Worm (Caenorhabditis elegans) whole organism, L2 larva: ENCODE results near the gene Y17D7C.1.

Source experiments
- C34F6.9 ChIP-seq: fragments of 150-350 bp; optimal IDR thresholded peaks from 2 replicates; lab custom pipeline; 2014; ENCODE audit warnings: missing biosample characterization, missing genetic modification characterization
- R02D3.7 ChIP-seq: fragments of 150-350 bp; optimal IDR thresholded peaks from 2 replicates; lab custom pipeline; 2014; ENCODE audit warnings: missing biosample characterization, missing genetic modification characterization
- alr-1 ChIP-seq: fragments of 150-350 bp; optimal IDR thresholded peaks from 2 replicates; lab custom pipeline; 2014; ENCODE audit warnings: missing biosample characterization, missing genetic modification characterization
- blmp-1 ChIP-seq: sonication (generic microtip); optimal IDR thresholded peaks from 2 replicates; lab custom pipeline; 2017; ENCODE audit warnings: missing genetic modification characterization, mild to moderate bottlenecking, missing compliant biosample characterization, antibody characterized with exemption, moderate library complexity; ENCODE audit not compliant: insufficient read depth
- ceh-82 ChIP-seq: fragments of 150-350 bp; optimal IDR thresholded peaks from 2 replicates; lab custom pipeline; 2014; ENCODE audit warnings: missing biosample characterization, missing genetic modification characterization
- crh-2 ChIP-seq: sonication (generic microtip); optimal IDR thresholded peaks from 2 replicates; lab custom pipeline; 2017; ENCODE audit warnings: missing biosample characterization, missing genetic modification characterization
- dmd-4 ChIP-seq: sonication (generic microtip); optimal IDR thresholded peaks from 2 replicates; lab custom pipeline; 2017; ENCODE audit warnings: missing biosample characterization, missing genetic modification characterization
- egl-27 ChIP-seq: sonication (generic microtip); optimal IDR thresholded peaks from 3 replicates; lab custom pipeline; 2017; ENCODE audit warnings: missing biosample characterization, missing genetic modification reagents, missing genetic modification characterization
- elt-3 ChIP-seq: sonication (generic microtip); optimal IDR thresholded peaks from 2 replicates; lab custom pipeline; 2017; ENCODE audit warnings: missing biosample characterization, missing genetic modification characterization
- fos-1 ChIP-seq: fragments of 150-350 bp; optimal IDR thresholded peaks from 2 replicates; lab custom pipeline; 2014; ENCODE audit warnings: missing biosample characterization, missing genetic modification characterization
- gmeb-1 ChIP-seq: fragments of 150-350 bp; optimal IDR thresholded peaks from 2 replicates; lab custom pipeline; 2014; ENCODE audit warnings: missing biosample characterization, missing genetic modification characterization
- lin-13 ChIP-seq: fragments of 150-350 bp; optimal IDR thresholded peaks from 2 replicates; lab custom pipeline; 2014; ENCODE audit warnings: missing biosample characterization, missing genetic modification reagents, missing genetic modification characterization
- lin-39 ChIP-seq: fragments of 150-350 bp; optimal IDR thresholded peaks from 2 replicates; lab custom pipeline; 2014; ENCODE audit warnings: missing biosample characterization, missing genetic modification reagents, missing genetic modification characterization
- lsy-2 ChIP-seq, 2 experiments: fragments of 150-350 bp in 1 of 2; sonication (generic microtip) in 1 of 2; optimal IDR thresholded peaks; 2 replicates each; lab custom pipeline; 2014 to 2017; ENCODE audit warnings: missing biosample characterization in 2 of 2, missing genetic modification characterization in 2 of 2
- mdl-1 ChIP-seq, 2 experiments: fragments of 150-350 bp in 1 of 2; sonication (generic microtip) in 1 of 2; optimal IDR thresholded peaks; 2 replicates each; lab custom pipeline; 2017; ENCODE audit warnings: missing biosample characterization in 2 of 2, missing genetic modification characterization in 2 of 2
- nhr-12 ChIP-seq: fragments of 150-350 bp; optimal IDR thresholded peaks from 2 replicates; lab custom pipeline; 2014; ENCODE audit warnings: missing biosample characterization, missing genetic modification characterization
- nhr-129 ChIP-seq: fragments of 150-350 bp; optimal IDR thresholded peaks from 2 replicates; lab custom pipeline; 2014; ENCODE audit warnings: missing biosample characterization, missing genetic modification characterization
- nhr-21 ChIP-seq: fragments of 150-350 bp; optimal IDR thresholded peaks from 2 replicates; lab custom pipeline; 2014; ENCODE audit warnings: missing biosample characterization, missing genetic modification characterization
- nhr-23 ChIP-seq: fragments of 150-350 bp; optimal IDR thresholded peaks from 2 replicates; lab custom pipeline; 2014; ENCODE audit warnings: missing biosample characterization, missing genetic modification reagents, missing genetic modification characterization
- nhr-237 ChIP-seq: fragments of 150-350 bp; optimal IDR thresholded peaks from 2 replicates; lab custom pipeline; 2014; ENCODE audit warnings: missing biosample characterization, missing genetic modification characterization
- nhr-25 ChIP-seq: fragments of 150-350 bp; sonication (generic microtip); optimal IDR thresholded peaks from 3 replicates; lab custom pipeline; 2014; ENCODE audit warnings: missing biosample characterization, missing genetic modification characterization
- nhr-6 ChIP-seq: fragments of 150-350 bp; optimal IDR thresholded peaks from 2 replicates; lab custom pipeline; 2014; ENCODE audit warnings: missing biosample characterization, missing genetic modification characterization
- nhr-77 ChIP-seq: fragments of 150-350 bp; optimal IDR thresholded peaks from 2 replicates; lab custom pipeline; 2014; ENCODE audit warnings: missing biosample characterization, missing genetic modification characterization
- peb-1 ChIP-seq: fragments of 150-350 bp; optimal IDR thresholded peaks from 2 replicates; lab custom pipeline; 2014; ENCODE audit warnings: missing biosample characterization, missing genetic modification characterization
- sem-4 ChIP-seq: fragments of 150-350 bp; optimal IDR thresholded peaks from 2 replicates; lab custom pipeline; 2014; ENCODE audit warnings: missing biosample characterization, missing genetic modification reagents, missing genetic modification characterization
- skn-1 ChIP-seq: sonication (generic microtip); optimal IDR thresholded peaks from 2 replicates; lab custom pipeline; 2017; ENCODE audit warnings: missing biosample characterization, missing genetic modification characterization
- sma-3 ChIP-seq: sonication (generic microtip); optimal IDR thresholded peaks from 2 replicates; lab custom pipeline; 2016; ENCODE audit warnings: missing genetic modification reagents, missing genetic modification characterization, missing compliant biosample characterization
- sma-9 ChIP-seq, 2 experiments: fragments of 150-350 bp in 1 of 2; sonication (generic microtip) in 1 of 2; optimal IDR thresholded peaks; 2 replicates each; lab custom pipeline; 2014 to 2016; ENCODE audit warnings: missing genetic modification characterization in 2 of 2, mild to moderate bottlenecking in 1 of 2, missing biosample characterization in 1 of 2, missing compliant biosample characterization in 1 of 2, missing genetic modification reagents in 1 of 2, moderate library complexity in 1 of 2
- unc-39 ChIP-seq: fragments of 150-350 bp; optimal IDR thresholded peaks from 2 replicates; lab custom pipeline; 2014; ENCODE audit warnings: missing biosample characterization, missing genetic modification characterization
- unc-55 ChIP-seq: fragments of 150-350 bp; sonication (generic microtip); optimal IDR thresholded peaks from 3 replicates; lab custom pipeline; 2014; ENCODE audit warnings: missing biosample characterization, missing genetic modification reagents, missing genetic modification characterization
- unc-62 ChIP-seq: fragments of 150-350 bp; optimal IDR thresholded peaks from 2 replicates; lab custom pipeline; 2014; ENCODE audit warnings: missing biosample characterization, missing genetic modification reagents, missing genetic modification characterization
- ztf-4 ChIP-seq: fragments of 150-350 bp; optimal IDR thresholded peaks from 2 replicates; lab custom pipeline; 2014; ENCODE audit warnings: missing biosample characterization, missing genetic modification characterization

The Y17D7C.1 gene

DNA sequence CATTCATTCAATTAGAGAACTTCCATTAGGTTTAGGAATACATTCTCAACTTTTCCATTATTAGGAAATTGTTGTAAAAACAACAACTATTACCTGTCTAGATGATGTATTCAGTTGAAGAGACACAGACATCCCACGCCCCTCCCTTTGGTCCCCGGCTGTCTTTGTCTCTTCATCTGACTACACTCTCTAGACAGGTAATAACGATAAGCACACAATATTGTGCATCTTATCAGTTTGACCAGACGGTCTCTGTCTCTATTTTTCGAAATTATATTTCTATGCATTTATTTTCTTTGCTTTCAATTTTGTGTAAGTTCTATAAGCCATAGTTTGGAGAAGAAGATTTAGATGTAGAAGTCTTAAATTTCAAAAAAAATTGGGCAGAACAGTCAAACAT lies 5.1 kb upstream of the Y17D7C.1 start, which contains the start of gene Y69H2.9:
Gene Y69H2.9, plus strand, starts transcription at position 233 of the 400 bp plus-strand sequence.
- TF ChIP-seq nhr-25 (no peak), fos-1 (tag; lab: Kevin White, UChicago) (peak; percentile 46), nhr-237 (no peak), ceh-82 (tag; lab: Kevin White, UChicago) (no peak), sem-4 (tag; lab: Kevin White, UChicago) (no peak), gmeb-1 (tag; lab: Kevin White, UChicago) (peak; percentile 19), sma-3 (GFP tag; lab: Kevin White, UChicago) (peak; percentile 62), dmd-4 (no peak)

DNA sequence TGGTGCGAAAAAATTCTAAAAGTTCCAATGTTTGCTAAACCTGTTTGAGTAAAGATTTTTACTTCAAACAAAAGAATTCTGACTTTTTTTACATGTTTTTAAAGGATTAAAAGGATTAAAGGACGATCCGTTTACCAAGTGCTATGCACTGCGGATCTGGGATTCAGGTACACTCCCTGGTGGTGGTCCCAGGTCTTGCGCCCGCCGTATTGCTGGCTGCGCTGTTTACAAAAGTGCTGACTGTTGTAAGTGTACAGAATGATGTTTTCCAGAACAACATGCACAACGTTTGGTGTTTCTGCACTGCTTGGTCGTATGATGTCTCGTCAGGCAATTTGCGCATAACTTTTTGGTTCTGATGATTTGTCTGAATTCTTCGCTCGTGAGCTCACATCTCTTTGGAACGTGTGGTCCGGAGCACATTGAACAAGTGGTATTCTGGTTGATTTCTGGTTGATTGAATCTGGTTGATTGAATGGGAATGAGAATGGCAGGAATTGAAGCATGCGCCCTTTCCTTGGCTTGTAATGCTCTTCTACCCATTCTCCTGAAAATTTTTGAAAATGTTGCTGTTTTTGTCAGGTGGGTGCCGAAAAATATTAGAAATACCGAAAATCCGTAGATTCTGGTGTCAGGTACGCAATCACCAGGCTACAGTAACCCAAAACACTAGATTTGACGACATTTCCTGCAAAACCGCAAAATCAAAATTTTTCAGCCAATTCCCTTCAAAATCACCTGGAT lies 879 bp upstream of the Y17D7C.1 start:
- TF ChIP-seq sem-4 (tag; lab: Kevin White, UChicago) (no peak), lin-39 (tag; lab: Kevin White, UChicago) (no peak), nhr-23 (tag; lab: Kevin White, UChicago) (no peak), alr-1 (no peak), nhr-77 (tag; lab: Kevin White, UChicago) (no peak), C34F6.9 (no peak), gmeb-1 (tag; lab: Kevin White, UChicago) (no peak), nhr-12 (tag; lab: Kevin White, UChicago) (no peak), elt-3 (tag; lab: Kevin White, UChicago) (no peak), dmd-4 (no peak), nhr-129 (tag; lab: Kevin White, UChicago) (no peak), unc-62 (GFP tag; lab: Kevin White, UChicago) (no peak), blmp-1 (tag; lab: Kevin White, UChicago) (no peak), lin-13 (GFP tag; lab: Kevin White, UChicago) (no peak), skn-1 (tag; lab: Kevin White, UChicago) (no peak), nhr-25 (no peak), sma-3 (GFP tag; lab: Kevin White, UChicago) (no peak), unc-55 (no peak), nhr-21 (no peak), egl-27 (tag; lab: Kevin White, UChicago) (no peak)
- TF ChIP-seq, all 48 proteins: peak for 0

ce11 chrV:18708015-18708414 lies 1.6 kb downstream of the Y17D7C.1 start:
- TF ChIP-seq dmd-4, result no peak
- no peak for TF ChIP-seq nhr-77 (tag; lab: Kevin White, UChicago)
- TF ChIP-seq ceh-82 (tag; lab: Kevin White, UChicago), result no peak
- no peak for TF ChIP-seq crh-2 (tag; lab: Kevin White, UChicago)
- no peak for TF ChIP-seq nhr-23 (tag; lab: Kevin White, UChicago)
- no peak for TF ChIP-seq egl-27 (tag; lab: Kevin White, UChicago)
- TF ChIP-seq nhr-6 (tag; lab: Kevin White, UChicago), result no peak
- no peak for TF ChIP-seq sem-4 (tag; lab: Kevin White, UChicago)
- no peak for TF ChIP-seq R02D3.7 (tag; lab: Kevin White, UChicago)
- TF ChIP-seq sma-9 (GFP tag; optimal IDR thresholded peaks at IDR 0.05; lab: Kevin White, UChicago), result no peak
- no peak for TF ChIP-seq sma-9 (tag; optimal IDR thresholded peaks at IDR 0.05; lab: Kevin White, UChicago)
- TF ChIP-seq peb-1 (tag; lab: Kevin White, UChicago), result no peak
- no peak for TF ChIP-seq unc-39
- no peak for TF ChIP-seq mdl-1 (tag; optimal IDR thresholded peaks at IDR 0.05; lab: Kevin White, UChicago)
- no peak for TF ChIP-seq ztf-4 (tag; lab: Kevin White, UChicago)

- TF ChIP-seq nhr-25 (no peak), lsy-2 (tag; optimal IDR thresholded peaks at IDR 0.05; lab: Kevin White, UChicago) (no peak), nhr-21 (no peak), sem-4 (tag; lab: Kevin White, UChicago) (no peak), nhr-77 (tag; lab: Kevin White, UChicago) (no peak), skn-1 (tag; lab: Kevin White, UChicago) (no peak), unc-55 (no peak), fos-1 (tag; lab: Kevin White, UChicago) (no peak), ceh-82 (tag; lab: Kevin White, UChicago) (no peak), lin-39 (tag; lab: Kevin White, UChicago) (no peak)
Measured at ce11 chrV:18709203-18709860, 3.0 kb downstream of the Y17D7C.1 start, which contains the start of gene Y17D7C.6. Gene Y17D7C.6, plus strand, starts transcription at chrV:18709810.
